Worm (Caenorhabditis elegans) whole organism, young adult: Measurements from ENCODE around the gene Y5F2A.4.

Source experiments
- him-1 ChIP-seq: sonication (generic microtip); optimal IDR thresholded peaks from 2 replicates; lab custom pipeline; 2016; ENCODE audit warnings: missing genotype, missing genetic modification reagents, missing genetic modification characterization, missing compliant biosample characterization
- lsy-27 ChIP-seq: sonication (generic microtip); optimal IDR thresholded peaks from 2 replicates; lab custom pipeline; 2017; ENCODE audit warnings: missing genetic modification characterization, mild to moderate bottlenecking, missing compliant biosample characterization, antibody characterized with exemption, missing genotype, borderline replicate concordance; ENCODE audit not compliant: insufficient read depth
- pha-4 ChIP-seq: fragments of 150-350 bp; sonication (generic microtip); optimal IDR thresholded peaks from 2 replicates; lab custom pipeline; 2014; ENCODE audit warnings: missing biosample characterization, missing genetic modification reagents, missing genetic modification characterization
- snpc-4 ChIP-seq, 5 experiments: fragments of 150-350 bp in 1 of 5; sonication (generic microtip) in 4 of 5; optimal IDR thresholded peaks; 2 replicates each; lab custom pipeline; 2014 to 2018; ENCODE audit warnings: missing genetic modification characterization in 5 of 5, missing biosample characterization in 3 of 5, antibody characterized with exemption in 2 of 5, mild to moderate bottlenecking in 2 of 5, missing compliant biosample characterization in 2 of 5, missing genotype in 2 of 5, moderate library complexity in 2 of 5, missing genetic modification reagents in 1 of 5
- unc-62 ChIP-seq: fragments of 150-350 bp; optimal IDR thresholded peaks from 2 replicates; lab custom pipeline; 2014; ENCODE audit warnings: missing biosample characterization, missing genetic modification reagents, missing genetic modification characterization
- ztf-25 ChIP-seq: fragments of 200-800 bp; sonication (Bioruptor generic); IDR thresholded peaks from 2 replicates; pipeline ENCODE4 v1.3.6; 2022; ENCODE audit warnings: missing genetic modification reagents, missing genetic modification characterization, missing compliant biosample characterization

DNA sequence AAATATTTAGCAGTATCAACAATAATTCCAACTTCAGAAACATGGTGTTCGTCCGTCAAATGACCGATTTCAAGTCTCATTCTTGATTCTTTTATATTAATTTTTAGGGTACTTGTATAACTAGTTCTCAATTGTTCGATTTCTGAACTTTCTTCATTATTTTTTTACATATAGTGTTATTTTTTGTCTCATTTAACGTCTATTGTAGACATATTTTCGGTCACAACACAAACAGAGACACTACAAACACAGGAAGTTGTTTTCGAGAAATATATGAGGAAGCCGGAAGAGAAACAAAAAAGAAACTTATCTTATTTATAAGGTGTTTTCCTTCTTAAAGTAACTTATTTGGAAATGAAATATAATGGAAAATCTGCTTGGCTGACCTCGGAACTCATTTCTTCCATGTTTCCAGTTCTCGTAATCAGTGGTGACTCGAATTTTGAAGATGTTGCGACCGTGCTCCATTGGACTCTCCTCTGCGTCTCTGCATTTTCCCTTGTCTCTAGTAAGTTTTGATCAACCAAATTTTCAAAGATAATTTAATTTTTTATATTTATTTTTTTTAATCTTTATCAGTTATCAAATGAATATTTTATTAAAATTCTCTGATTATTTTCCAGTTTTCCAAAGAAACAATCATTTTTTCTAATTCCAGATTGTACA lies 24.6 kb downstream of the Y5F2A.4 start, which contains the start of the genes F36H1.12 and lin-3:
- TF ChIP-seq pha-4 (tag; lab: Kevin White, UChicago) (no peak), him-1 (tag; lab: Kevin White, UChicago) (no peak), ztf-25 (GFP tag; lab: Robert Waterston, UW) (no peak), snpc-4 (GFP tag; optimal IDR thresholded peaks at IDR 0.05; lab: Kevin White, UChicago) (no peak), snpc-4 (tag; optimal IDR thresholded peaks at IDR 0.05; lab: Kevin White, UChicago) (no peak), lsy-27 (tag; lab: Kevin White, UChicago) (no peak), unc-62 (GFP tag; lab: Kevin White, UChicago) (no peak)
